Fruit fly (Drosophila melanogaster) Kc167 (cell line): ENCODE results near the gene CG42307.

ENCODE experiments used
- Myc ChIP-seq: fragments of >200 bp; optimal IDR thresholded peaks from 2 replicates; lab custom pipeline; 2017; ENCODE audit warnings: missing external identifiers
- Sin3A ChIP-seq: fragments of >200 bp; optimal IDR thresholded peaks from 2 replicates; lab custom pipeline; 2018; ENCODE audit warnings: missing external identifiers
- h ChIP-seq: fragments of >200 bp; optimal IDR thresholded peaks from 3 replicates; lab custom pipeline; 2018; ENCODE audit warnings: missing external identifiers
- insv ChIP-seq: fragments of >200 bp; optimal IDR thresholded peaks from 3 replicates; lab custom pipeline; 2018; ENCODE audit warnings: missing external identifiers
- psq ChIP-seq: fragments of >200 bp; optimal IDR thresholded peaks from 2 replicates; lab custom pipeline; 2017; ENCODE audit warnings: missing external identifiers
- ttk ChIP-seq: sonication (Bioruptor generic); optimal IDR thresholded peaks from 2 replicates; lab custom pipeline; 2017; ENCODE audit warnings: missing external identifiers

The CG42307 gene

DNA sequence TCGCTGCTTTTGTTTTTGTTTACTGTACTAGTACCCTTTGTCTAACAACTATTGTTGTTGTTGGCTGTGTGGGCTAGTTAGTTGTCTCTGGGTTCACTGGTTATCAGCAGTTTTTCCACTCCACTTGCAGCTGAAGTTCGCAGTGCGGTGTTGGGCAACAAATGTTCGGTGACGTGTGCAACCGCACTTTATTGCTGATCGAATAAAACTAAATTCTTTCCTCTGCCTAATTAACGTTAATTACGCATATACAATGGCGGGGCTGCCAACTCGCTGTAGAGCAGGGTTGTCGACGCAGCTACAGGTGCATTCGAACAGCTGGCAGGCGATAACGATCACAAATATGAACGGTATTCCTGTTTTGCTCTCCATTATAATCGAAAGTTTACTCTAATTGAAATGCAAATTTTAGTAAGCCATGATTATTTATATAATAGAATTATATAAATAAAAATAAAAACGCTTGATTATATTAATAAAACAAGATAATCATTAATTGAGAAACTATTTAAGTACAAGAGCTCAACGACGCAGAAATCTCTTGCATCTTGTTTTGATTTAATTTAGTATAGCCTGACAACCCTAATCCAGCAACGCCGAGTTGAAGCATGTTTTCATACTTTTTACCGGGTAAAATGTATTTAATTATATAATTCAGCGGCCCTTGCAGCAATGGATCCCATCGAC, at the start of gene CG42307, which contains the start of the genes mrva and mus312:
Gene CG42307 (plus strand): TSS at position 566 of the 687 bp plus-strand sequence.
Gene mrva (minus strand): TSS at position 276 of the 687 bp plus-strand sequence.
Gene mus312 (plus strand): TSS at position 566 of the 687 bp plus-strand sequence.
- TF ChIP-seq insv (lab: Kevin White, UChicago) = no peak
- no peak for TF ChIP-seq ttk (lab: Kevin White, UChicago)
- no peak for TF ChIP-seq Sin3A (lab: Kevin White, UChicago)

DNA sequence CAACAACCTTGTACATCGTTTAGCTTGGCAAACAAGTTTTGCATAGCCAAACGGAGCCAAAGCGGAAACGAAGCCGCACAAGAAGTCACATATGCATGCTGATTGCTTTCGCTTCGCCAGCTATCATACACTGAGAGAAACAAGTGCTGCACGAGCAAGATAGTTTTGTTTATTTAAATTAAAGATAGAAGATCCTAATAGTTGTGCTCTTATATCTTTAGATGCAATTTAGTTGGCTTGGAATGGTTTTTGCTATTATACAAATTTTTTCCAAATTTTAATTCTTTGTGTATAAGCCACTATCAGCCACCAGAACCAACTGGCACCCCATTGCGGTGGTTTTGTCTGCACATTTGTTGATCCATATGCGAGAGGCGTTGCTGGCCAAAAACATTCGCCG, 45.4 kb upstream of the CG42307 start:
- no peak for TF ChIP-seq ttk (lab: Kevin White, UChicago)
- TF ChIP-seq insv (lab: Kevin White, UChicago) = no peak
- no peak for TF ChIP-seq psq (lab: Kevin White, UChicago)
- TF ChIP-seq Sin3A (lab: Kevin White, UChicago) = no peak
- no peak for TF ChIP-seq Myc
- no peak for TF ChIP-seq h (lab: Kevin White, UChicago)

dm6 chr3L:7300660-7301059, 28.3 kb upstream of the CG42307 start:
- TF ChIP-seq psq (lab: Kevin White, UChicago) = no peak
- TF ChIP-seq h (lab: Kevin White, UChicago) = no peak
- TF ChIP-seq ttk (lab: Kevin White, UChicago) = no peak
- no peak for TF ChIP-seq Sin3A (lab: Kevin White, UChicago)
- TF ChIP-seq Myc = no peak
- no peak for TF ChIP-seq insv (lab: Kevin White, UChicago)

DNA sequence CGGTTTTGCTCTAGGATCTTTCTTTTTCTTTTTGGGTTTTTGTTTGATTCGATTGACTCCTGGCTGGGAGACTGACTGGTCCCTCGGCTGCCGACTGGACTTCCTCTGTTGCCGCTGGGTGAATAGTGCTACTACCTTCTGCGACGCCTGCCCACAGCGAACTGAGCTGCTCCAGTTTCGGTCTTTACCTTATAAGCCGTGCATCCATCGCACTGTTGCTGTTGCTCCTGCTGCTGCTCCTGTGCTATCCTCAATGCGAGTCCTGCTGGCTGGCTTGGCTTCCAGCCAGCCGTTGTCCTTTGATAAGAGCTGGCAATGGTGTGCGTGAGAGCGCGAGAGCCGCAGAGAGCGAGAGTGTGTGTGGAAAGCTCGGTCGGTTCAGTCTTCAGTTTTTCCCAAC, 16.2 kb upstream of the CG42307 start, which contains the start of gene unc-13-4A:
Gene unc-13-4A (minus strand): TSS at position 143 of the 400 bp plus-strand sequence.
- TF ChIP-seq ttk (lab: Kevin White, UChicago) = no peak
- no peak for TF ChIP-seq psq (lab: Kevin White, UChicago)
- no peak for TF ChIP-seq Myc

DNA sequence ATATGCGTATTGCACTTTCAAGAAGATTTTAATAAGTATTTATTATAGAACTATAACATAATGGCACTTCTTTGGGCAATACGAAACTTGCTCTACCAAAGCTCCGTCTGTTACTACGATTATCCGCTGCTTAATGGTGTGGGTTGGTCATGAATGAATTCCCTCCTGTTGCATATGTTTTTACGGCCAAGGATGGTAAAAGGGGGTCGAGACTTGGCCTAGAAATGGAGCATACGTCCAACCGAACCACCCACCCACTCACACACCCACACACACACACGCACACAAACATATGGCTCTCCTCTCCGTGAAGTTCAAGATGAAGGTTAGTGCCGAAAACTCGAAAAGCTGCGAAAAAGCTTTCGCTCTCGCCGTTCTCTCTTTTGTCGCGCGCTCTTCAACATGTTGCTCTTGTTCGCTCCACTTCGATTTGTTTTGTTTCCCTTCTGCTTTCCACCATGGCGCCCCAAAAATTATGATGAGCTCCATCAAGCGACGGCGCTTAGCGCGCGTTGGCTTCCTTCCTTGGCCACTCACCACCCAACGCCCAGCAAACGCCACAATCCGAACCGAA, 15.3 kb upstream of the CG42307 start:
- TF ChIP-seq h (lab: Kevin White, UChicago) (no peak), insv (lab: Kevin White, UChicago) (no peak), Myc (no peak)

DNA sequence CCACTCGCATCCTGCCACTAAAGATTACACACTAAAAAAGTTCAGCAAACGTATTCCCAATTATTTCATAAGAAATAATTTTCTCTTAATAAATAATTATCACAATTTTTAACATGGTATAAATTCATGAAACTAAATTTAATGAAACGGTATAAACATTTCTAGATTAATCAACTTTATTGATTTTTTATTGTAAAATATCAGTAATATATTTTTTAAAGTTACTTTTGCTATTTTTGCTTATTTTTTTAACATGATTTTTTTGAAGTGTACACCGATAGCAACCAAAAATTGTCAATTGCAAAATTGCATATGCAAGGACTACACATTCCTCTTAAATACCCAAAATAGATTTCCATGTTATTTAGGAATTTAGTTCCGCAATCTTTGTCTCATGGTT, 14.8 kb upstream of the CG42307 start:
- TF ChIP-seq Sin3A (lab: Kevin White, UChicago) = no peak
- no peak for TF ChIP-seq psq (lab: Kevin White, UChicago)
- no peak for TF ChIP-seq ttk (lab: Kevin White, UChicago)
- no peak for TF ChIP-seq Myc
- TF ChIP-seq insv (lab: Kevin White, UChicago) = no peak
- TF ChIP-seq h (lab: Kevin White, UChicago) = no peak

DNA sequence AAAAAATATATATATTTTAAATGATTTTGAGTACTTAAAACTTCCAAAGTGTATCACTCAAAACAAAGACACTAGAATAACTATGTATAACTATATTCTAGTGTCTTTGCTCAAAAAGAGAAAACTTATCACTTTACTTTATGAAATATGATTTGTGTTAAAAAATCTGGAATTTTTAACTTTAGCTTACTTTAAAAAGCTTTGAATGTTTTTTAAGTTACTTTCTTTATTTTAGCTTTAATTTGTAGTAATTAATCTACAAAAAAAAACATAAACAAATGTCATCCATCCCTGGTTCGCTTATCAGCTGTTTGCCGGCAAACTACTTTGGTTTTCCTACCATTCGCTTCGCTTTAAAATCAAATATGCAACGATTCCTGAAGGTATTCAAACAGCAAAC, 9.2 kb upstream of the CG42307 start, which contains the start of gene CG8607:
Gene CG8607 (plus strand): TSS at position 301 of the 400 bp plus-strand sequence.
- no peak for TF ChIP-seq psq (lab: Kevin White, UChicago)
- no peak for TF ChIP-seq h (lab: Kevin White, UChicago)
- TF ChIP-seq insv (lab: Kevin White, UChicago) = no peak
- no peak for TF ChIP-seq Myc
- TF ChIP-seq Sin3A (lab: Kevin White, UChicago) = no peak
- TF ChIP-seq ttk (lab: Kevin White, UChicago) = no peak

dm6 chr3L:7323348-7323747, 5.6 kb upstream of the CG42307 start, which contains the start of the genes RhoGEF4 and Rint1:
RhoGEF4 (minus strand) TSS chr3L:7323411.
Rint1 (plus strand) TSS chr3L:7323619.
- no peak for TF ChIP-seq insv (lab: Kevin White, UChicago)
- TF ChIP-seq Myc = no peak
- TF ChIP-seq ttk (lab: Kevin White, UChicago) = no peak
- TF ChIP-seq h (lab: Kevin White, UChicago) = no peak
- TF ChIP-seq Sin3A (lab: Kevin White, UChicago) = no peak
- TF ChIP-seq psq (lab: Kevin White, UChicago) = no peak

- TF ChIP-seq h (lab: Kevin White, UChicago) (no peak), psq (lab: Kevin White, UChicago) (no peak), ttk (lab: Kevin White, UChicago) (no peak), Sin3A (lab: Kevin White, UChicago) (no peak), insv (lab: Kevin White, UChicago) (no peak), Myc (no peak)
These were observed 2.3 kb upstream of the CG42307 start for dm6 chr3L:7326676-7327075.

DNA sequence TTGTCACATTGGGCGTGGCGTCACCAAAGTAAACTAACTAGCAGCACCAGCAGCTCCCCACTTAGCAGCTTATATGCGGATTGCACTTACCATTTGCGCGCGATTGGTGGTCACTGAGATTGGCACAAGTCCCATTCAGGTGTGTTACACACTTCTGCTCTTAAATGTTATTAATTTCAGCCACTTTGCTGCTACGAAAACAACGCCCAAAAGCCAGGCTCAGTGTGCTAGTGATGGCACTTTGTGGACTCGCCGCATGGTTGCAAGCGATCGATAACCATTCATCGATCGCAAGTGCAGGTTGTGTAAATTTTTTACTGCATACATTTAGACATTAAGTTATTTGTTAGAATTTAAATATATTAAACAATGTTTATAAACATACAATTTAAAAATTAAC, 6.1 kb downstream of the CG42307 start, which contains the start of the genes wrm1 and wrm2:
Gene wrm1 (minus strand): TSS at position 237 of the 400 bp plus-strand sequence.
Gene wrm2 (minus strand): TSS at position 237 of the 400 bp plus-strand sequence.
- no peak for TF ChIP-seq ttk (lab: Kevin White, UChicago)
- no peak for TF ChIP-seq h (lab: Kevin White, UChicago)
- no peak for TF ChIP-seq insv (lab: Kevin White, UChicago)
- no peak for TF ChIP-seq Sin3A (lab: Kevin White, UChicago)
- TF ChIP-seq psq (lab: Kevin White, UChicago) = no peak

- no peak for TF ChIP-seq Myc
These were observed 9.9 kb downstream of the CG42307 start for dm6 chr3L:7338786-7339185.

DNA sequence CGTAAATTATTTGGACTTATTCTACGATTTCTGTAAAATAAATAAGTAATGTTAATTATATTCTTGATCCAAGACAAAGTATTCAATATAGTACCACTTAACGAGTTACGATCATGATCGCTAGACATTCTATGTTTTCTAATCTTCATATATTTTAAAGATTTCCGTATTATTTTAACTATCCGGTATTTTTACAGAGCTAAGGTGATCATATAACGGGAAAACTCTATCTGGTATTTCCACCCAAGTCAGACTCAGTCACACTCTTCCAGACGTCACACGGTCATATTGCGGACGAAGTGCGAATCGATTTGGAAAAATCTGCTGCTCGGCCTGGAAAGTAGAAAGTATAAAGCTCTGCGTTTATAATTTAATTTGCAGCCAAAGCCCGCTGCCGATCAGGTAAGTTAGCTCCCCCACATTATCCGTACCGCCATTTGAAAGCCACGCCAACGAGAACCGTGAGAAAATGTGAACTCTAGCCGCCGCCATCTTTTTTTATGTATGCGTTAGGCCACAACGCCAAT, 10.3 kb downstream of the CG42307 start, which contains the start of the genes lark and eco:
Gene lark (plus strand): TSS at position 51 of the 527 bp plus-strand sequence.
Gene eco (minus strand): TSS at position 125 of the 527 bp plus-strand sequence.
- TF ChIP-seq Sin3A (lab: Kevin White, UChicago) (no peak), Myc (no peak), ttk (lab: Kevin White, UChicago) (no peak), insv (lab: Kevin White, UChicago) (no peak), psq (lab: Kevin White, UChicago) (no peak), h (lab: Kevin White, UChicago) (no peak)
